Worm (Caenorhabditis elegans): ENCODE data around the gene oma-1.
A peak's percentile ranks its signal among the peaks of the same experiment; 100 is the strongest.

ce11 chrIV:8927093-8927492, 38.3 kb downstream of the oma-1 start:
- TF ChIP-seq ama-1 (optimal IDR thresholded peaks at IDR 0.05) (no peak), F13C5.2 (tag; optimal IDR thresholded peaks at IDR 0.05) (peak; percentile 96), ets-7 (tag; optimal IDR thresholded peaks at IDR 0.05) (peak; percentile 94), ceh-13 (GFP tag; optimal IDR thresholded peaks at IDR 0.05) (peak; percentile 92), tbx-37 (GFP tag; conservative IDR thresholded peaks at IDR 0.05) (peak; percentile 93), hmbx-1 (tag; optimal IDR thresholded peaks at IDR 0.05) (peak; percentile 91), ceh-36 (tag; optimal IDR thresholded peaks at IDR 0.05) (peak; percentile 95), hmg-4 (GFP tag; optimal IDR thresholded peaks at IDR 0.05) (peak; percentile 98), aly-1 (tag; optimal IDR thresholded peaks at IDR 0.05) (peak; percentile 98)
